Worm (Caenorhabditis elegans) whole organism, L1 larva: Measurements from ENCODE around the gene C27A7.9.
"Not testable (repeated sequence)": the region's sequence is repeated elsewhere in the genome, so short reads cannot be mapped to it uniquely, and the experiment has no call there.

Experiments used
- aly-2 ChIP-seq: fragments of 150-350 bp; optimal IDR thresholded peaks from 2 replicates; lab custom pipeline; 2014; ENCODE audit warnings: missing biosample characterization, missing genetic modification characterization
- ama-1 ChIP-seq: fragments of 150-350 bp; optimal IDR thresholded peaks from 2 replicates; lab custom pipeline; 2014
- ceh-63 ChIP-seq: fragments of 200-800 bp; sonication (Bioruptor generic); optimal IDR thresholded peaks from 2 replicates; lab custom pipeline; 2018; ENCODE audit warnings: mild to moderate bottlenecking, missing genetic modification characterization, missing compliant biosample characterization
- ceh-8 ChIP-seq: fragments of 200-800 bp; sonication (Bioruptor generic); optimal IDR thresholded peaks from 2 replicates; lab custom pipeline; 2018; ENCODE audit warnings: mild to moderate bottlenecking, missing genetic modification characterization, moderate library complexity, missing compliant biosample characterization
- ceh-88 ChIP-seq: fragments of 200-800 bp; sonication (Bioruptor generic); IDR thresholded peaks from 2 replicates; pipeline ENCODE4 v1.3.6; 2022; ENCODE audit warnings: missing genetic modification characterization, missing compliant biosample characterization
- efl-1 ChIP-seq, 4 experiments: fragments of 150-350 bp; optimal IDR thresholded peaks in 3 of 4; peaks in 1 of 4; 1 replicate in 1 of 4; 2 replicates in 3 of 4; lab custom pipeline; 2014; ENCODE audit warnings: missing biosample characterization in 2 of 4, missing genetic modification characterization in 2 of 4, missing genetic modification reagents in 2 of 4
- egl-13 ChIP-seq: sonication (generic microtip); optimal IDR thresholded peaks from 2 replicates; lab custom pipeline; 2016; ENCODE audit warnings: missing genotype, missing genetic modification reagents, missing genetic modification characterization, missing compliant biosample characterization
- elt-2 ChIP-seq: sonication (generic microtip); optimal IDR thresholded peaks from 2 replicates; lab custom pipeline; 2016; ENCODE audit warnings: missing genetic modification characterization, mild to moderate bottlenecking, inconsistent platforms, missing compliant biosample characterization, missing genetic modification reagents
- ets-5 ChIP-seq: fragments of 200-800 bp; sonication (Bioruptor generic); IDR thresholded peaks from 2 replicates; pipeline ENCODE4 v1.3.6; 2022; ENCODE audit warnings: missing genetic modification characterization, missing compliant biosample characterization
- fkh-10 ChIP-seq: sonication (generic microtip); optimal IDR thresholded peaks from 2 replicates; lab custom pipeline; 2017; ENCODE audit warnings: missing biosample characterization, missing genetic modification reagents, missing genetic modification characterization
- fos-1 ChIP-seq: fragments of 150-350 bp; optimal IDR thresholded peaks from 2 replicates; lab custom pipeline; 2014; ENCODE audit warnings: missing biosample characterization, missing genetic modification characterization
- grh-1 ChIP-seq: fragments of 200-800 bp; sonication (Bioruptor generic); IDR thresholded peaks from 2 replicates; pipeline ENCODE4 v1.3.6; 2022; ENCODE audit warnings: missing genetic modification reagents, missing genetic modification characterization, missing compliant biosample characterization
- hlh-17 ChIP-seq: fragments of 200-800 bp; sonication (Bioruptor generic); optimal IDR thresholded peaks from 2 replicates; lab custom pipeline; 2018; ENCODE audit warnings: missing genetic modification characterization, mild to moderate bottlenecking, missing compliant biosample characterization, moderate library complexity, borderline replicate concordance
- hlh-4 ChIP-seq: sonication (generic microtip); optimal IDR thresholded peaks from 2 replicates; lab custom pipeline; 2016; ENCODE audit warnings: mild to moderate bottlenecking, missing genetic modification characterization, missing compliant biosample characterization
- irx-1 ChIP-seq: sonication (generic microtip); optimal IDR thresholded peaks from 2 replicates; lab custom pipeline; 2016; ENCODE audit warnings: missing genetic modification characterization, missing compliant biosample characterization
- jun-1 ChIP-seq: fragments of 150-350 bp; optimal IDR thresholded peaks from 2 replicates; lab custom pipeline; 2014; ENCODE audit warnings: missing biosample characterization, missing genetic modification reagents, missing genetic modification characterization
- lin-15B ChIP-seq: fragments of 150-350 bp; sonication (generic microtip); optimal IDR thresholded peaks from 3 replicates; lab custom pipeline; 2014; ENCODE audit warnings: missing biosample characterization, missing genetic modification characterization
- lin-35 ChIP-seq, 2 experiments: fragments of 150-350 bp; optimal IDR thresholded peaks; 2 replicates each; lab custom pipeline; 2014; ENCODE audit warnings: missing biosample characterization in 2 of 2, missing genetic modification characterization in 2 of 2, missing genetic modification reagents in 2 of 2
- mdl-1 ChIP-seq, 2 experiments: fragments of 150-350 bp; optimal IDR thresholded peaks; 2 replicates each; lab custom pipeline; 2014 to 2017; ENCODE audit warnings: missing biosample characterization in 2 of 2, missing genetic modification characterization in 2 of 2, inconsistent platforms in 1 of 2
- mef-2 ChIP-seq: fragments of 150-350 bp; optimal IDR thresholded peaks from 2 replicates; lab custom pipeline; 2014; ENCODE audit warnings: missing biosample characterization, missing genetic modification characterization
- nhr-11 ChIP-seq: fragments of 150-350 bp; optimal IDR thresholded peaks from 2 replicates; lab custom pipeline; 2014; ENCODE audit warnings: missing biosample characterization, missing genetic modification characterization
- nhr-28 ChIP-seq: fragments of 150-350 bp; optimal IDR thresholded peaks from 2 replicates; lab custom pipeline; 2014; ENCODE audit warnings: missing biosample characterization, missing genetic modification characterization
- nhr-47 ChIP-seq: sonication (generic microtip); optimal IDR thresholded peaks from 2 replicates; lab custom pipeline; 2016; ENCODE audit warnings: mild to moderate bottlenecking, missing genetic modification characterization, moderate library complexity, missing compliant biosample characterization
- nhr-90 ChIP-seq: sonication (generic microtip); optimal IDR thresholded peaks from 2 replicates; lab custom pipeline; 2016; ENCODE audit warnings: mild to moderate bottlenecking, missing genetic modification characterization, missing compliant biosample characterization; ENCODE audit not compliant: poor library complexity
- pag-3 ChIP-seq: sonication (generic microtip); optimal IDR thresholded peaks from 2 replicates; lab custom pipeline; 2017; ENCODE audit warnings: missing genetic modification characterization, mild to moderate bottlenecking, missing compliant biosample characterization, antibody characterized with exemption, borderline replicate concordance; ENCODE audit not compliant: insufficient read depth
- pax-3 ChIP-seq: fragments of 200-800 bp; sonication (Bioruptor generic); optimal IDR thresholded peaks from 2 replicates; lab custom pipeline; 2018; ENCODE audit warnings: mild to moderate bottlenecking, missing genetic modification characterization, moderate library complexity, missing compliant biosample characterization
- rnt-1 ChIP-seq: sonication (generic microtip); optimal IDR thresholded peaks from 2 replicates; lab custom pipeline; 2016; ENCODE audit warnings: mild to moderate bottlenecking, missing genetic modification characterization, moderate library complexity, missing compliant biosample characterization
- snu-23 ChIP-seq: sonication (generic microtip); optimal IDR thresholded peaks from 2 replicates; lab custom pipeline; 2016; ENCODE audit warnings: missing genetic modification characterization, missing compliant biosample characterization
- sox-4 ChIP-seq: sonication (generic microtip); optimal IDR thresholded peaks from 2 replicates; lab custom pipeline; 2016; ENCODE audit warnings: missing genetic modification characterization, missing compliant biosample characterization
- sup-37 ChIP-seq: fragments of 200-800 bp; sonication (Bioruptor generic); optimal IDR thresholded peaks from 2 replicates; lab custom pipeline; 2018; ENCODE audit warnings: mild to moderate bottlenecking, missing genetic modification characterization, missing compliant biosample characterization
- swsn-7 ChIP-seq: sonication (generic microtip); optimal IDR thresholded peaks from 2 replicates; lab custom pipeline; 2016; ENCODE audit warnings: missing genetic modification characterization, missing compliant biosample characterization
- unc-130 ChIP-seq: fragments of 150-350 bp; optimal IDR thresholded peaks from 2 replicates; lab custom pipeline; 2017; ENCODE audit warnings: missing biosample characterization, missing genetic modification characterization, inconsistent platforms
- unc-30 ChIP-seq: sonication (generic microtip); optimal IDR thresholded peaks from 2 replicates; lab custom pipeline; 2017; ENCODE audit warnings: missing biosample characterization, missing genetic modification characterization
- vab-15 ChIP-seq: sonication (generic microtip); optimal IDR thresholded peaks from 2 replicates; lab custom pipeline; 2017; ENCODE audit warnings: missing genotype, mild to moderate bottlenecking, missing genetic modification characterization, missing compliant biosample characterization
- xbp-1 ChIP-seq: sonication (generic microtip); optimal IDR thresholded peaks from 2 replicates; lab custom pipeline; 2016; ENCODE audit warnings: missing genetic modification characterization, missing compliant biosample characterization
- zip-4 ChIP-seq: fragments of 200-800 bp; sonication (Bioruptor generic); optimal IDR thresholded peaks from 2 replicates; lab custom pipeline; 2018; ENCODE audit warnings: mild to moderate bottlenecking, missing genetic modification characterization, moderate library complexity, missing compliant biosample characterization
- ztf-4 ChIP-seq: fragments of 150-350 bp; optimal IDR thresholded peaks from 2 replicates; lab custom pipeline; 2014; ENCODE audit warnings: missing biosample characterization, missing genetic modification characterization

Gene C27A7.9

ce11 chrV:12140625-12141024 is 13.8 kb downstream of the C27A7.9 start, which contains the start of gene C27A7.3:
TSS of gene C27A7.3 (plus strand) at chrV:12140925.
- TF ChIP-seq efl-1 (optimal IDR thresholded peaks at IDR 0.05; lab: Kevin White, UChicago) (no peak), efl-1 (GFP tag; optimal IDR thresholded peaks at IDR 0.05 in 1 of 2; lab: Kevin White, UChicago) (peak in 1 of 2 experiments; percentile 27), nhr-11 (tag; lab: Kevin White, UChicago) (no peak)

- TF ChIP-seq zip-4 (no peak), unc-30 (tag; lab: Kevin White, UChicago) (no peak), ceh-88 (GFP tag; lab: Robert Waterston, UW) (no peak), egl-13 (tag; lab: Kevin White, UChicago) (no peak), sup-37 (GFP tag; lab: Kevin White, UChicago) (no peak), pax-3 (tag; lab: Kevin White, UChicago) (no peak), snu-23 (GFP tag; lab: Kevin White, UChicago) (no peak), aly-2 (no peak), lin-15B (no peak), ets-5 (GFP tag; lab: Robert Waterston, UW) (no peak), rnt-1 (tag; lab: Kevin White, UChicago) (no peak), fos-1 (no peak), lin-35 (GFP tag; optimal IDR thresholded peaks at IDR 0.05; lab: Kevin White, UChicago) (no peak), mef-2 (tag; lab: Kevin White, UChicago) (no peak), irx-1 (tag; lab: Kevin White, UChicago) (no peak), unc-130 (no peak), hlh-17 (GFP tag; lab: Kevin White, UChicago) (no peak), grh-1 (GFP tag; lab: Robert Waterston, UW) (no peak)
Measured at ce11 chrV:12137942-12138341, 16.5 kb downstream of the C27A7.9 start.

ce11 chrV:12131157-12131556 is 23.3 kb downstream of the C27A7.9 start, which contains the start of gene enpp-1:
TSS of gene enpp-1 (plus strand) at chrV:12131457.
- not testable (repeated sequence) for TF ChIP-seq hlh-4 (tag; lab: Kevin White, UChicago); zip-4; vab-15 (tag; lab: Kevin White, UChicago)
- TF ChIP-seq, all 84 proteins: peak for 0; not testable (repeated sequence) for 84

ce11 chrV:12130688-12131087 is 23.8 kb downstream of the C27A7.9 start, which contains the start of gene C27A7.6:
TSS of gene C27A7.6 (minus strand) at chrV:12130788.
- TF ChIP-seq pax-3 (tag; lab: Kevin White, UChicago); irx-1 (tag; lab: Kevin White, UChicago); xbp-1: not testable (repeated sequence)

ce11 chrV:12121274-12121673 is 33.2 kb downstream of the C27A7.9 start, which contains the start of gene C13C4.6:
TSS of gene C13C4.6 (plus strand) at chrV:12121574.
- TF ChIP-seq sox-4 (tag; lab: Kevin White, UChicago) (no peak), nhr-28 (tag; lab: Kevin White, UChicago) (no peak), unc-130 (no peak)

- no peak for TF ChIP-seq pag-3 (tag; lab: Kevin White, UChicago)
- TF ChIP-seq ceh-63 (GFP tag; lab: Kevin White, UChicago) = no peak
- TF ChIP-seq swsn-7 (tag; lab: Kevin White, UChicago) = no peak
- TF ChIP-seq jun-1 (tag; lab: Kevin White, UChicago) = no peak
- TF ChIP-seq elt-2 = no peak
- no peak for TF ChIP-seq hlh-17 (GFP tag; lab: Kevin White, UChicago)
- no peak for TF ChIP-seq nhr-47
- TF ChIP-seq mdl-1 (tag; optimal IDR thresholded peaks at IDR 0.05; lab: Kevin White, UChicago) = no peak
- no peak for TF ChIP-seq nhr-28 (tag; lab: Kevin White, UChicago)
- TF ChIP-seq efl-1 (optimal IDR thresholded peaks at IDR 0.05; lab: Kevin White, UChicago) = no peak
- no peak for TF ChIP-seq efl-1 (GFP tag; optimal IDR thresholded peaks at IDR 0.05 in 1 of 2; lab: Kevin White, UChicago)
- no peak for TF ChIP-seq nhr-90
- no peak for TF ChIP-seq unc-130
- no peak for TF ChIP-seq fkh-10 (GFP tag; lab: Kevin White, UChicago)
- TF ChIP-seq ztf-4 (tag; lab: Kevin White, UChicago) = no peak
- no peak for TF ChIP-seq ama-1
- no peak for TF ChIP-seq ceh-8 (GFP tag; lab: Kevin White, UChicago)
- TF ChIP-seq, all 84 proteins: peak for 0
Measured at ce11 chrV:12120381-12120780, 34.1 kb downstream of the C27A7.9 start, which contains the start of gene C13C4.7. TSS of gene C13C4.7 (minus strand) at chrV:12120481.
